Fruit fly (Drosophila melanogaster) S2 (cell line): ENCODE results near the gene Rpt3.

Experiments used
- CG8478 ChIP-seq: fragments of >200 bp; optimal IDR thresholded peaks from 2 replicates; lab custom pipeline; 2018
- CTCF ChIP-seq, 2 experiments: fragments of >200 bp; optimal IDR thresholded peaks; 2 replicates each; lab custom pipeline; 2018

DNA sequence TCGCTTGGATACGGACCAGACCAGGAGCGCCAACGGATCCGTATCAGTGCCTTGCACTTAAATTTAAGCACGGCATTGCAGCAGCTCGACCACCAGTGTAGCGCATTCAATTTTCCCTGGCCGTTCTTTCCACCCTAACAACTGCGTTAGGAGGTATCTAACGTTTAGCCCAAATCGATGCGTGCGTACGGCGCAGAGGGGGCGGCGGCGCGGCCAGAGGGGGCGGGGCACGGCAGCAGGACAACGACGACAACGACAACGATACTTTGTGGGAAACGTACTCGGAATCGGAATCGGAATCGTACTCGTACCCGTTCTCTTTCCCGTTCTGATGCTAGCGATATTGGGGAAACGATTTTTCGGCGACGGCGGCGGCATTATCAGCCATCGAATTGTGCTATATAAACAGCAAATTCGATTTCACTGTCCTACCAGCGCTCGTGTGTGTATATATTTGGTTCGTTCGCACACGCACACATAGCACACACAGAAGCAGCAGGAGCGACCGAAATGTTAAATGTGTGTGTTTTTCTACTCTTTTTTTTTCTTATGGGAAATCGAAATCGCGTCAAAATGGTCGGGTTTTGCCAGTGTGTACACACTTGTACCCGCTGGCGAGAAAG, 664 bp upstream of the Rpt3 start, which contains the start of gene CG11122:
- TF ChIP-seq CTCF (optimal IDR thresholded peaks at IDR 0.05; lab: Kevin White, UChicago), result no peak
- no peak for TF ChIP-seq CG8478 (lab: Kevin White, UChicago)
